Worm (Caenorhabditis elegans) whole organism, late embryonic: ENCODE results near the gene frm-5.1.
"Not testable (repeated sequence)": the region's sequence is repeated elsewhere in the genome, so short reads cannot be mapped to it uniquely, and the experiment has no call there.

Experiments
- C08G9.2 ChIP-seq: sonication (generic microtip); optimal IDR thresholded peaks from 2 replicates; lab custom pipeline; 2016; ENCODE audit warnings: mild to moderate bottlenecking, missing genetic modification characterization, moderate library complexity, missing compliant biosample characterization
- F13H6.1 ChIP-seq: sonication (generic microtip); optimal IDR thresholded peaks from 2 replicates; lab custom pipeline; 2016; ENCODE audit warnings: missing genetic modification characterization, missing compliant biosample characterization
- K02D7.2 ChIP-seq: sonication (generic microtip); optimal IDR thresholded peaks from 2 replicates; lab custom pipeline; 2017; ENCODE audit warnings: mild to moderate bottlenecking, missing genetic modification characterization, missing compliant biosample characterization
- ahr-1 ChIP-seq: sonication (generic microtip); optimal IDR thresholded peaks from 2 replicates; lab custom pipeline; 2016; ENCODE audit warnings: missing genetic modification characterization, missing compliant biosample characterization
- ceh-2 ChIP-seq: sonication (generic microtip); optimal IDR thresholded peaks from 2 replicates; lab custom pipeline; 2016; ENCODE audit warnings: missing genotype, missing genetic modification characterization, missing compliant biosample characterization
- ceh-24 ChIP-seq: sonication (generic microtip); optimal IDR thresholded peaks from 2 replicates; lab custom pipeline; 2016; ENCODE audit warnings: mild to moderate bottlenecking, missing genetic modification characterization, missing compliant biosample characterization
- ceh-30 ChIP-seq: fragments of 150-350 bp; optimal IDR thresholded peaks from 2 replicates; lab custom pipeline; 2014; ENCODE audit warnings: missing biosample characterization, missing genetic modification characterization
- ceh-34 ChIP-seq: sonication (generic microtip); optimal IDR thresholded peaks from 2 replicates; lab custom pipeline; 2016; ENCODE audit warnings: mild to moderate bottlenecking, missing genetic modification characterization, missing compliant biosample characterization
- ceh-48 ChIP-seq: sonication (generic microtip); optimal IDR thresholded peaks from 2 replicates; lab custom pipeline; 2016; ENCODE audit warnings: missing genetic modification characterization, inconsistent platforms, missing compliant biosample characterization
- ceh-6 ChIP-seq: fragments of 200-800 bp; sonication (Bioruptor generic); optimal IDR thresholded peaks from 2 replicates; lab custom pipeline; 2018; ENCODE audit warnings: mild to moderate bottlenecking, missing genetic modification characterization, missing compliant biosample characterization
- ceh-9 ChIP-seq: sonication (generic microtip); optimal IDR thresholded peaks from 2 replicates; lab custom pipeline; 2016; ENCODE audit warnings: mild to moderate bottlenecking, missing genetic modification characterization, inconsistent platforms, missing compliant biosample characterization
- dmd-4 ChIP-seq: sonication (generic microtip); optimal IDR thresholded peaks from 2 replicates; lab custom pipeline; 2016; ENCODE audit warnings: borderline replicate concordance, missing genetic modification characterization, missing compliant biosample characterization
- ets-4 ChIP-seq: sonication (generic microtip); optimal IDR thresholded peaks from 2 replicates; lab custom pipeline; 2016; ENCODE audit warnings: missing genetic modification characterization, missing compliant biosample characterization
- eyg-1 ChIP-seq: sonication (generic microtip); optimal IDR thresholded peaks from 2 replicates; lab custom pipeline; 2016; ENCODE audit warnings: missing genotype, missing genetic modification characterization, missing compliant biosample characterization
- fkh-10 ChIP-seq: fragments of 150-350 bp; optimal IDR thresholded peaks from 2 replicates; lab custom pipeline; 2014; ENCODE audit warnings: missing biosample characterization, missing genetic modification reagents, missing genetic modification characterization
- fkh-6 ChIP-seq: sonication (generic microtip); optimal IDR thresholded peaks from 2 replicates; lab custom pipeline; 2016; ENCODE audit warnings: missing genetic modification characterization, missing compliant biosample characterization
- hlh-13 ChIP-seq: fragments of 200-800 bp; sonication (Bioruptor generic); optimal IDR thresholded peaks from 2 replicates; lab custom pipeline; 2018; ENCODE audit warnings: mild to moderate bottlenecking, missing genetic modification characterization, missing compliant biosample characterization
- hlh-15 ChIP-seq: sonication (generic microtip); optimal IDR thresholded peaks from 2 replicates; lab custom pipeline; 2016; ENCODE audit warnings: missing genetic modification characterization, missing compliant biosample characterization
- hlh-8 ChIP-seq: sonication (generic microtip); optimal IDR thresholded peaks from 2 replicates; lab custom pipeline; 2016; ENCODE audit warnings: missing genotype, missing genetic modification characterization, missing compliant biosample characterization
- lin-11 ChIP-seq: fragments of 200-800 bp; sonication (Bioruptor generic); optimal IDR thresholded peaks from 2 replicates; lab custom pipeline; 2018; ENCODE audit warnings: mild to moderate bottlenecking, missing genetic modification characterization, missing compliant biosample characterization
- madf-2 ChIP-seq: sonication (generic microtip); optimal IDR thresholded peaks from 2 replicates; lab custom pipeline; 2017; ENCODE audit warnings: missing genetic modification characterization, missing compliant biosample characterization
- mec-3 ChIP-seq: sonication (generic microtip); optimal IDR thresholded peaks from 2 replicates; lab custom pipeline; 2016; ENCODE audit warnings: borderline replicate concordance, missing genetic modification characterization, missing compliant biosample characterization
- nhr-11 ChIP-seq: fragments of 150-350 bp; optimal IDR thresholded peaks from 2 replicates; lab custom pipeline; 2014; ENCODE audit warnings: missing biosample characterization, missing genetic modification characterization
- nhr-232 ChIP-seq: sonication (generic microtip); optimal IDR thresholded peaks from 2 replicates; lab custom pipeline; 2016; ENCODE audit warnings: missing genetic modification characterization, missing compliant biosample characterization
- npax-4 ChIP-seq: sonication (generic microtip); optimal IDR thresholded peaks from 2 replicates; lab custom pipeline; 2016; ENCODE audit warnings: missing genetic modification characterization, missing compliant biosample characterization
- odd-2 ChIP-seq: sonication (generic microtip); optimal IDR thresholded peaks from 2 replicates; lab custom pipeline; 2017; ENCODE audit warnings: antibody characterized with exemption, mild to moderate bottlenecking, missing genetic modification characterization, missing compliant biosample characterization
- pax-1 ChIP-seq: fragments of 150-350 bp; optimal IDR thresholded peaks from 2 replicates; lab custom pipeline; 2014; ENCODE audit warnings: missing biosample characterization, missing genetic modification characterization
- pha-4 ChIP-seq: fragments of 150-350 bp; optimal IDR thresholded peaks from 2 replicates; lab custom pipeline; 2018; ENCODE audit warnings: missing biosample characterization, missing genetic modification reagents, missing genetic modification characterization
- sdc-2 ChIP-seq: sonication (generic microtip); optimal IDR thresholded peaks from 2 replicates; lab custom pipeline; 2016; ENCODE audit warnings: missing genotype, missing genetic modification characterization, missing compliant biosample characterization
- syd-9 ChIP-seq: sonication (generic microtip); optimal IDR thresholded peaks from 2 replicates; lab custom pipeline; 2016; ENCODE audit warnings: mild to moderate bottlenecking, missing genetic modification characterization, moderate library complexity, missing compliant biosample characterization
- tbx-2 ChIP-seq: sonication (generic microtip); optimal IDR thresholded peaks from 2 replicates; lab custom pipeline; 2016; ENCODE audit warnings: missing genetic modification characterization, missing compliant biosample characterization
- tbx-7 ChIP-seq: sonication (generic microtip); optimal IDR thresholded peaks from 2 replicates; lab custom pipeline; 2016; ENCODE audit warnings: missing genotype, missing genetic modification characterization, missing compliant biosample characterization
- ttx-3 ChIP-seq: sonication (generic microtip); optimal IDR thresholded peaks from 2 replicates; lab custom pipeline; 2016; ENCODE audit warnings: missing genetic modification reagents, missing genetic modification characterization, missing compliant biosample characterization
- unc-55 ChIP-seq: sonication (generic microtip); optimal IDR thresholded peaks from 2 replicates; lab custom pipeline; 2017; ENCODE audit warnings: missing biosample characterization, missing genetic modification reagents, missing genetic modification characterization
- zip-5 ChIP-seq: sonication (generic microtip); optimal IDR thresholded peaks from 2 replicates; lab custom pipeline; 2016; ENCODE audit warnings: missing genetic modification characterization, missing compliant biosample characterization
- ztf-16 ChIP-seq: sonication (generic microtip); optimal IDR thresholded peaks from 2 replicates; lab custom pipeline; 2017; ENCODE audit warnings: missing genetic modification characterization, missing compliant biosample characterization

frm-5.1 gene

DNA sequence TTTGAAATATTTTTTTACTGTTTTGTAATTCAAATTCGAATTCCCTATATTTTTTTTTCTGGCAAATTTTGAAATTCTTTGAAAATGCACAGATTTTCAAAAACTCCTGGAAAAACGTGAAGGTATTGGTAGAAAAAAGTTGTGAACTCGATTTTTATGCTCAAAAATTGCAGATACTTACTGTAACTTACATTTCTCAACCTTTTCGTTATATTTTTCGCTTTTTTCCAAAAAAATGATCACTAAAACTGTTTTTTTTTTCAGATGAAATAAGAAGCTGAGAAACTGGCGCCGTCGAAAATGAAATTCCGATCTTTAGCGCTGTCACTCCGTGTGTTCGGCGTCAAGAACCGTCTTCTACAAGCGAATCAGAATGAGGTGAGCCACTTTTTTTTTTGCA is 27.4 kb upstream of the frm-5.1 start, which contains the start of gene T05C7.8:
TSS of gene T05C7.8 (plus strand) at position 301 of the 400 bp plus-strand sequence.
- no peak for TF ChIP-seq lin-11 (tag; lab: Kevin White, UChicago)
- no peak for TF ChIP-seq pha-4
- TF ChIP-seq tbx-7 (tag; lab: Kevin White, UChicago) = no peak
- TF ChIP-seq eyg-1 (tag; lab: Kevin White, UChicago) = no peak
- TF ChIP-seq ceh-30 (tag; lab: Kevin White, UChicago) = no peak
- no peak for TF ChIP-seq F13H6.1
- no peak for TF ChIP-seq hlh-8 (tag; lab: Kevin White, UChicago)
- no peak for TF ChIP-seq nhr-232
- TF ChIP-seq ttx-3 (tag; lab: Kevin White, UChicago) = no peak
- no peak for TF ChIP-seq fkh-10 (GFP tag; lab: Kevin White, UChicago)
- TF ChIP-seq unc-55 (GFP tag; lab: Kevin White, UChicago) = no peak
- TF ChIP-seq ceh-6 = no peak

DNA sequence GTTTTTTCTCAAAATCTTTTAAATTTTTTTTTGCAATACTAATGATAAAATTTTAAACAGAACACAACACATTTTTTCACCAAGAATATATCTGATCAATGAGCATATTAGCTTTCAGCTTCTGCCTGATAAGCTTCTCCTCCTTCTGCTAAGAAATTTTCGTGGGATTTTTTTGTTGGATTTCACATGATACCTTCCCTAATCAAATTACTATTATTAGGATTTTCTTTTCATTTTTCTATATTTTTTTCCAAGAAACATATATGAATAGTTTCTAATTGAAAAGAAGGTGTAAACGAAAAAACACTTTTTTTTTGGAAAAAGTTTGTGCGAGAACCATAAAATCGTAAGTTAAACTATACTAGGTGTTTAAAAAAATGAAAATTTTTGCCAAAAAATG is 24.5 kb upstream of the frm-5.1 start:
- TF ChIP-seq ceh-9 (tag; lab: Kevin White, UChicago) (no peak), tbx-7 (tag; lab: Kevin White, UChicago) (no peak), hlh-13 (GFP tag; lab: Kevin White, UChicago) (no peak), dmd-4 (tag; lab: Kevin White, UChicago) (no peak), ceh-6 (no peak)
- TF ChIP-seq, all 69 proteins: peak for 0

DNA sequence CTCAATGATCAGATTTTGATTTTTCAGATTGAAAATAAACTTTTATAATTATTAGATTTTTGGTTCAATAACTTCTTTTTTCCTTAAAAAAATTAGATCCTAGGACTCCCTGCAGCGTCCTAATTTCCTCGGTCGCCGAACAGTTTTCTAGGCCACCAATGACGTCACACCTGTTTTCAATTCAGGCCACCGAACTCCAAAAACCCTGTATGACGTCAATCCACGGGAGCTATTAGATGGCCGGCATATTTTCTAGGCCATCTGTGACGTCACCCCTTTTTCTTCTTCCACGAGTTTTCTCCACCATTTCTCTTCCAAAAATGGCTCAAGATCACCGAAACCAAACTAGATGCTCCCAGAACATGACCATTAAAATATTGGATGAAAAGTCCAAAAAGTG is 22.6 kb upstream of the frm-5.1 start:
- TF ChIP-seq npax-4 (tag; lab: Kevin White, UChicago) (no peak), mec-3 (tag; lab: Kevin White, UChicago) (no peak), ceh-34 (tag; lab: Kevin White, UChicago) (no peak), pax-1 (tag; lab: Kevin White, UChicago) (no peak), ceh-24 (tag; lab: Kevin White, UChicago) (no peak), madf-2 (tag; lab: Kevin White, UChicago) (no peak), sdc-2 (tag; lab: Kevin White, UChicago) (no peak), unc-55 (GFP tag; lab: Kevin White, UChicago) (no peak), hlh-15 (tag; lab: Kevin White, UChicago) (no peak), ztf-16 (tag; lab: Kevin White, UChicago) (no peak), tbx-7 (tag; lab: Kevin White, UChicago) (no peak), odd-2 (tag; lab: Kevin White, UChicago) (no peak)
- TF ChIP-seq, all 69 proteins: peak for 0

DNA sequence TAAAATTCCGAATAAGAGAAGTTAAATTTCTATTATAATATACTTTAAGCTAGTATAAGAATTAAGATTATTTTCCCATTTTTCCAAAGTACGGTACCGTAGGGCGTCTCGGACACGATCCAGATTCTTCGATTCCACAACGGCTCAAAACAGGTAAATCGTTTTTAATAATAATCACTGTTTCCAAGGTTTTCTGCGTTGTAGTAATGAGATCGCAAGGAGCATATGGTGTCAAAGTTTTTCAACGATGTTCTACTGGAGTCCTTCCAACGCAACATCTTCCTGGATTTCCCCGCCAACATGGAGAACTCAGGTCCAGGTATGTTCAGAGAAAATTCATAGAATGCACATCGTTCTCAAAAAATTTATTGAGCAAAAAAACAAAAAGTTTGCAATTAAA is 12.8 kb upstream of the frm-5.1 start, which contains the start of gene T05C7.7:
TSS of gene T05C7.7 (plus strand) at position 301 of the 400 bp plus-strand sequence.
- TF ChIP-seq mec-3 (tag; lab: Kevin White, UChicago); C08G9.2; fkh-10 (GFP tag; lab: Kevin White, UChicago): not testable (repeated sequence)
- TF ChIP-seq, all 69 proteins: peak for 0; not testable (repeated sequence) for 69

DNA sequence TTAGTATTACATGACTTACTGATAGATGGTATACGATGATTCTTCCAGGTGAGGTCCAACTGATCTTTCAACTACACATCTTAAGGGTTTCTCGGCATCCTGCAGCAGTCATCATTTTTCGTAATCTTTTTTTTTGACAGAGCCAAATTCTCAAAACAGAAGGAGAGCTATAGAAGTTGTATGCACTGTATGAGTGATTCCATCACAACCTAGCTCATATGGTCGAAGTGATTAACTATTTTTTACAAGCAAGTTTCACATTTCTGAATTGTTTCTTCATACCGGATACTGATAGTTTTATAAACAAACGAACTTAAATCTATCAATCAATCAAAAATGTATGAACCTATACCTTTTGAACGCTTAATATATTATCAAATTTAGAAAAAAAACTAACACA is 10.1 kb upstream of the frm-5.1 start, which contains the start of gene T05C7.5:
TSS of gene T05C7.5 (minus strand) at position 101 of the 400 bp plus-strand sequence.
- TF ChIP-seq ceh-6 (no peak), nhr-11 (no peak), tbx-2 (tag; lab: Kevin White, UChicago) (no peak), ceh-9 (tag; lab: Kevin White, UChicago) (no peak), ceh-24 (tag; lab: Kevin White, UChicago) (no peak), nhr-232 (no peak), fkh-6 (tag; lab: Kevin White, UChicago) (no peak), C08G9.2 (no peak), ttx-3 (tag; lab: Kevin White, UChicago) (no peak)

DNA sequence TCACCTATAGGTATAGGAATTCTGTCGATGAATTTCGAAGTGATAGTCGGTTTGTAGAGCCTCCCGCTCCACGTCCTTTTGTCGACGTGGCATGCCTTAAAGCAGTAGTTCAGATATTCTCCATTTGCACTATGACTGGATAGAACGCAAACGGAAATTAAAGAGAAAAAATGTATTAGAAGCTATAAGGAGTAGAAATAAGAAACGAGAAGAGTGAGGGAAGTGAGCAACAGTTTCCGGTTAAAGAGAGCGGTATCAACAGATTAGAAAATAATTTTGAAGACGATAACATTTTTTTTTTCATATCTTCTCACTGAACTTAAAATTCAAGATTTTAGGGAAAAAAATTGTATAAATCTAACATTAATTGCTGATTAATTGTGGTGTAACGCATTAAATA is 4.9 kb upstream of the frm-5.1 start, which contains the start of gene T05C7.4:
TSS of gene T05C7.4 (minus strand) at position 101 of the 400 bp plus-strand sequence.
- TF ChIP-seq mec-3 (tag; lab: Kevin White, UChicago) (no peak), syd-9 (tag; lab: Kevin White, UChicago) (no peak), madf-2 (tag; lab: Kevin White, UChicago) (no peak), ceh-34 (tag; lab: Kevin White, UChicago) (no peak), pax-1 (tag; lab: Kevin White, UChicago) (no peak), ceh-48 (tag; lab: Kevin White, UChicago) (no peak), ahr-1 (tag; lab: Kevin White, UChicago) (no peak), K02D7.2 (no peak), ets-4 (no peak), npax-4 (tag; lab: Kevin White, UChicago) (no peak), ceh-30 (tag; lab: Kevin White, UChicago) (no peak), lin-11 (tag; lab: Kevin White, UChicago) (no peak), ceh-2 (tag; lab: Kevin White, UChicago) (no peak), zip-5 (tag; lab: Kevin White, UChicago) (no peak)
